Worm (Caenorhabditis elegans) whole organism, late embryonic: Measurements from ENCODE around the gene C31E10.6.
A peak's percentile ranks its signal among the peaks of the same experiment; 100 is the strongest.

Source experiments
- C08G9.2 ChIP-seq: sonication (generic microtip); optimal IDR thresholded peaks from 2 replicates; lab custom pipeline; 2016; ENCODE audit warnings: mild to moderate bottlenecking, missing genetic modification characterization, moderate library complexity, missing compliant biosample characterization
- F13H6.1 ChIP-seq: sonication (generic microtip); optimal IDR thresholded peaks from 2 replicates; lab custom pipeline; 2016; ENCODE audit warnings: missing genetic modification characterization, missing compliant biosample characterization
- T23F11.4 ChIP-seq: fragments of 200-800 bp; sonication (Bioruptor generic); optimal IDR thresholded peaks from 2 replicates; lab custom pipeline; 2018; ENCODE audit warnings: mild to moderate bottlenecking, missing genetic modification characterization, missing compliant biosample characterization
- Y22D7AL.16 ChIP-seq: sonication (generic microtip); optimal IDR thresholded peaks from 2 replicates; lab custom pipeline; 2016; ENCODE audit warnings: missing genetic modification characterization, missing compliant biosample characterization
- ama-1 ChIP-seq: fragments of 150-350 bp; optimal IDR thresholded peaks from 2 replicates; lab custom pipeline; 2014
- ceh-18 ChIP-seq: sonication (generic microtip); optimal IDR thresholded peaks from 2 replicates; lab custom pipeline; 2016; ENCODE audit warnings: missing genetic modification characterization, missing compliant biosample characterization
- ceh-19 ChIP-seq: fragments of 200-800 bp; sonication (Bioruptor generic); optimal IDR thresholded peaks from 2 replicates; lab custom pipeline; 2018; ENCODE audit warnings: mild to moderate bottlenecking, missing genetic modification characterization, missing compliant biosample characterization
- ceh-2 ChIP-seq: sonication (generic microtip); optimal IDR thresholded peaks from 2 replicates; lab custom pipeline; 2016; ENCODE audit warnings: missing genotype, missing genetic modification characterization, missing compliant biosample characterization
- ceh-22 ChIP-seq: sonication (generic microtip); optimal IDR thresholded peaks from 2 replicates; lab custom pipeline; 2017; ENCODE audit warnings: missing biosample characterization, missing genetic modification characterization
- ceh-30 ChIP-seq: fragments of 150-350 bp; optimal IDR thresholded peaks from 2 replicates; lab custom pipeline; 2014; ENCODE audit warnings: missing biosample characterization, missing genetic modification characterization
- ceh-31 ChIP-seq: sonication (generic microtip); optimal IDR thresholded peaks from 2 replicates; lab custom pipeline; 2016; ENCODE audit warnings: missing genetic modification characterization, missing compliant biosample characterization
- ceh-34 ChIP-seq: sonication (generic microtip); optimal IDR thresholded peaks from 2 replicates; lab custom pipeline; 2016; ENCODE audit warnings: mild to moderate bottlenecking, missing genetic modification characterization, missing compliant biosample characterization
- ceh-45 ChIP-seq: fragments of 200-800 bp; sonication (Bioruptor generic); IDR thresholded peaks from 2 replicates; pipeline ENCODE4 v1.3.6; 2022; ENCODE audit warnings: missing genetic modification reagents, missing genetic modification characterization, missing compliant biosample characterization
- ceh-48 ChIP-seq: sonication (generic microtip); optimal IDR thresholded peaks from 2 replicates; lab custom pipeline; 2016; ENCODE audit warnings: missing genetic modification characterization, inconsistent platforms, missing compliant biosample characterization
- ceh-6 ChIP-seq: fragments of 200-800 bp; sonication (Bioruptor generic); optimal IDR thresholded peaks from 2 replicates; lab custom pipeline; 2018; ENCODE audit warnings: mild to moderate bottlenecking, missing genetic modification characterization, missing compliant biosample characterization
- ceh-9 ChIP-seq: sonication (generic microtip); optimal IDR thresholded peaks from 2 replicates; lab custom pipeline; 2016; ENCODE audit warnings: mild to moderate bottlenecking, missing genetic modification characterization, inconsistent platforms, missing compliant biosample characterization
- dve-1 ChIP-seq: sonication (generic microtip); optimal IDR thresholded peaks from 2 replicates; lab custom pipeline; 2017; ENCODE audit warnings: antibody characterized with exemption, mild to moderate bottlenecking, missing genetic modification characterization, missing compliant biosample characterization
- elt-2 ChIP-seq: sonication (generic microtip); optimal IDR thresholded peaks from 2 replicates; lab custom pipeline; 2016; ENCODE audit warnings: missing genetic modification reagents, missing genetic modification characterization, missing compliant biosample characterization
- eyg-1 ChIP-seq: sonication (generic microtip); optimal IDR thresholded peaks from 2 replicates; lab custom pipeline; 2016; ENCODE audit warnings: missing genotype, missing genetic modification characterization, missing compliant biosample characterization
- fkh-6 ChIP-seq: sonication (generic microtip); optimal IDR thresholded peaks from 2 replicates; lab custom pipeline; 2016; ENCODE audit warnings: missing genetic modification characterization, missing compliant biosample characterization
- gmeb-2 ChIP-seq: sonication (generic microtip); optimal IDR thresholded peaks from 2 replicates; lab custom pipeline; 2016; ENCODE audit warnings: missing genetic modification characterization, inconsistent platforms, missing compliant biosample characterization
- hlh-30 ChIP-seq: sonication (generic microtip); optimal IDR thresholded peaks from 2 replicates; lab custom pipeline; 2017; ENCODE audit warnings: antibody characterized with exemption, missing genetic modification characterization, missing compliant biosample characterization; ENCODE audit not compliant: insufficient read depth
- hlh-6 ChIP-seq: sonication (generic microtip); optimal IDR thresholded peaks from 2 replicates; lab custom pipeline; 2016; ENCODE audit warnings: missing genotype, missing genetic modification characterization, missing compliant biosample characterization
- hlh-8 ChIP-seq: sonication (generic microtip); optimal IDR thresholded peaks from 2 replicates; lab custom pipeline; 2016; ENCODE audit warnings: missing genotype, missing genetic modification characterization, missing compliant biosample characterization
- madf-2 ChIP-seq: sonication (generic microtip); optimal IDR thresholded peaks from 2 replicates; lab custom pipeline; 2017; ENCODE audit warnings: missing genetic modification characterization, missing compliant biosample characterization
- nfya-1 ChIP-seq: sonication (generic microtip); optimal IDR thresholded peaks from 2 replicates; lab custom pipeline; 2017; ENCODE audit warnings: missing genetic modification characterization, mild to moderate bottlenecking, missing compliant biosample characterization, antibody characterized with exemption, moderate library complexity
- nhr-11 ChIP-seq: fragments of 150-350 bp; optimal IDR thresholded peaks from 2 replicates; lab custom pipeline; 2014; ENCODE audit warnings: missing biosample characterization, missing genetic modification characterization
- pag-3 ChIP-seq: sonication (generic microtip); optimal IDR thresholded peaks from 2 replicates; lab custom pipeline; 2016; ENCODE audit warnings: missing compliant biosample characterization, missing genetic modification characterization, borderline replicate concordance
- pat-9 ChIP-seq: fragments of 200-800 bp; sonication (Bioruptor generic); optimal IDR thresholded peaks from 2 replicates; lab custom pipeline; 2018; ENCODE audit warnings: mild to moderate bottlenecking, missing genetic modification characterization, moderate library complexity, missing compliant biosample characterization
- pax-1 ChIP-seq: fragments of 150-350 bp; optimal IDR thresholded peaks from 2 replicates; lab custom pipeline; 2014; ENCODE audit warnings: missing biosample characterization, missing genetic modification characterization
- pqm-1 ChIP-seq: sonication (generic microtip); optimal IDR thresholded peaks from 2 replicates; lab custom pipeline; 2016; ENCODE audit warnings: missing genetic modification characterization, missing compliant biosample characterization
- pros-1 ChIP-seq: fragments of 150-350 bp; optimal IDR thresholded peaks from 2 replicates; lab custom pipeline; 2014; ENCODE audit warnings: missing biosample characterization, missing genetic modification reagents, missing genetic modification characterization
- ref-2 ChIP-seq: sonication (generic microtip); optimal IDR thresholded peaks from 2 replicates; lab custom pipeline; 2016; ENCODE audit warnings: missing genetic modification characterization, missing compliant biosample characterization
- rnt-1 ChIP-seq: sonication (generic microtip); optimal IDR thresholded peaks from 2 replicates; lab custom pipeline; 2016; ENCODE audit warnings: missing genetic modification characterization, missing compliant biosample characterization
- sdc-2 ChIP-seq: sonication (generic microtip); optimal IDR thresholded peaks from 2 replicates; lab custom pipeline; 2016; ENCODE audit warnings: missing genotype, missing genetic modification characterization, missing compliant biosample characterization
- sox-2 ChIP-seq: fragments of 200-800 bp; sonication (Bioruptor generic); IDR thresholded peaks from 2 replicates; pipeline ENCODE4 v1.3.6; 2022; ENCODE audit warnings: missing genetic modification reagents, missing genetic modification characterization, missing compliant biosample characterization
- syd-9 ChIP-seq: sonication (generic microtip); optimal IDR thresholded peaks from 2 replicates; lab custom pipeline; 2016; ENCODE audit warnings: mild to moderate bottlenecking, missing genetic modification characterization, moderate library complexity, missing compliant biosample characterization
- tbx-2 ChIP-seq: sonication (generic microtip); optimal IDR thresholded peaks from 2 replicates; lab custom pipeline; 2016; ENCODE audit warnings: missing genetic modification characterization, missing compliant biosample characterization
- tbx-7 ChIP-seq: sonication (generic microtip); optimal IDR thresholded peaks from 2 replicates; lab custom pipeline; 2016; ENCODE audit warnings: missing genotype, missing genetic modification characterization, missing compliant biosample characterization
- ttx-3 ChIP-seq: sonication (generic microtip); optimal IDR thresholded peaks from 2 replicates; lab custom pipeline; 2016; ENCODE audit warnings: missing genetic modification reagents, missing genetic modification characterization, missing compliant biosample characterization
- unc-3 ChIP-seq, 2 experiments: fragments of 200-800 bp in 1 of 2; sonication (Bioruptor generic) in 1 of 2; sonication (generic microtip) in 1 of 2; conservative IDR thresholded peaks in 1 of 2; optimal IDR thresholded peaks in 1 of 2; 2 replicates each; pipeline versions ENCODE4 v1.3.6 to Lab custom; 2016 to 2022; ENCODE audit warnings: missing compliant biosample characterization in 2 of 2, missing genetic modification characterization in 2 of 2, missing genetic modification reagents in 1 of 2
- unc-55 ChIP-seq: sonication (generic microtip); optimal IDR thresholded peaks from 2 replicates; lab custom pipeline; 2017; ENCODE audit warnings: missing biosample characterization, missing genetic modification reagents, missing genetic modification characterization

The C31E10.6 gene

DNA sequence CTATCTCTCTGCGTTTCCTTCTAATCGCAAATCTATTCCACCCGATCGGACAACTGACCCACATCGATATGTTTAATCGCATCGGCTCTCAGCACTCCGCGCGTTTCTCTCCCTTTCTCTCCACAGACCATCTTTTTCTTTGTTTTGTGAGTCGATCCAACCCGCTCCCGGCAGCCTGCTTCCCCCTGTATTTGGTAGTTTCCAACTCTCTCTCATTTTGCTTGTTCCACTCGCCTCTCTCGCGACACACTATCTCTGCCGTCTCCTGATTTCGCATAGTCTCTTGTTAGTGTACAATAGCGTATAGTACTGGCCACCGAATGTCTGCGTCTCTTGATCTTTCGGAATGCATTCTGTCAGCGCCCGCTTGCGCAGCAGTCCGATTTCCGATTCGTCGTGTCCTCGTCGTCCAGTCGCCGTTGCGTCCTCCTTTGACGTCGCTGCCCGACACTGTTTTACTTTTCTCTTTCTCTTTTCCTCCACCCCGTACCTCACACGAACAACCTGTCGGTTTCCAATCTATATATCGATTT, 45.5 kb upstream of the C31E10.6 start:
- TF ChIP-seq ref-2 (tag; lab: Kevin White, UChicago) (peak; percentile 70), pag-3 (tag; lab: Kevin White, UChicago) (no peak), pax-1 (no peak), ceh-19 (GFP tag; lab: Kevin White, UChicago) (no peak), ceh-31 (peak; percentile 66), hlh-8 (tag; lab: Kevin White, UChicago) (no peak), ttx-3 (tag; lab: Kevin White, UChicago) (no peak), pqm-1 (no peak), ceh-48 (tag; lab: Kevin White, UChicago) (no peak), nhr-11 (no peak), pat-9 (tag; lab: Kevin White, UChicago) (no peak), madf-2 (tag; lab: Kevin White, UChicago) (peak; percentile 5), hlh-30 (tag; lab: Kevin White, UChicago) (peak; percentile 44), sox-2 (GFP tag; lab: Robert Waterston, UW) (peak; percentile 28), ceh-30 (tag; lab: Kevin White, UChicago) (no peak), F13H6.1 (tag; lab: Kevin White, UChicago) (peak; percentile 68), ceh-18 (tag; lab: Kevin White, UChicago) (peak; percentile 28), unc-55 (peak; percentile 44), ceh-22 (tag; lab: Kevin White, UChicago) (peak; percentile 45), unc-3 (GFP tag; conservative IDR thresholded peaks at IDR 0.05; lab: Robert Waterston, UW) (no peak), unc-3 (tag; optimal IDR thresholded peaks at IDR 0.05; lab: Kevin White, UChicago) (no peak), ama-1 (lab: Kevin White, UChicago) (no peak), syd-9 (peak; percentile 26), gmeb-2 (tag; lab: Kevin White, UChicago) (no peak), T23F11.4 (peak; percentile 4), sdc-2 (tag; lab: Kevin White, UChicago) (peak; percentile 39), hlh-6 (tag; lab: Kevin White, UChicago) (no peak), ceh-34 (tag; lab: Kevin White, UChicago) (peak; percentile 56), nfya-1 (peak; percentile 53), rnt-1 (peak; percentile 3), fkh-6 (tag; lab: Kevin White, UChicago) (no peak), ceh-6 (GFP tag; lab: Kevin White, UChicago) (peak; percentile 2), Y22D7AL.16 (tag; lab: Kevin White, UChicago) (no peak), C08G9.2 (peak; percentile 14), eyg-1 (tag; lab: Kevin White, UChicago) (peak; percentile 14), pros-1 (tag; lab: Kevin White, UChicago) (no peak), ceh-2 (tag; lab: Kevin White, UChicago) (peak; percentile 40), tbx-2 (tag; lab: Kevin White, UChicago) (peak; percentile 60), ceh-9 (tag; lab: Kevin White, UChicago) (no peak)
- TF ChIP-seq, all 69 proteins: peak for 20

DNA sequence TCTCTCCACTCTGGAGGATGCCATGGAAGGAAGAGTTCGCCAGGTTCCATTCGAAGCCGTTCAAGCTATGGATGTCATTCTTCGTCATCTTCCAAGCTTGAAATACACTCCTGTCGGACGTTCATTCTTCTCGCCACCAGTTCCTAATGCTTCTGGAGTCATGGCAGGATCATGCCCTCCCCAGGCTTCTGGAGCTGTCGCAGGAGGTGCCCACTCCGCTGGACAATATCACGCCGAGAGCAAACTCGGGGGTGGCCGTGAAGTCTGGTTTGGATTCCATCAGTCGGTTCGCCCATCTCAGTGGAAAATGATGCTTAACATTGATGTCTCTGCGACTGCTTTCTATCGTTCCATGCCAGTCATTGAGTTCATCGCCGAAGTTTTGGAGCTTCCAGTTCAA, 43.8 kb upstream of the C31E10.6 start:
- TF ChIP-seq ama-1 (lab: Kevin White, UChicago), result no peak
- no peak for TF ChIP-seq unc-55
- no peak for TF ChIP-seq ceh-22 (tag; lab: Kevin White, UChicago)
- TF ChIP-seq tbx-7, result no peak
- no peak for TF ChIP-seq elt-2
- TF ChIP-seq pros-1 (tag; lab: Kevin White, UChicago), result no peak
- TF ChIP-seq rnt-1, result no peak
- TF ChIP-seq ceh-2 (tag; lab: Kevin White, UChicago), result no peak
- TF ChIP-seq sox-2 (GFP tag; lab: Robert Waterston, UW), result no peak
- TF ChIP-seq dve-1 (tag; lab: Kevin White, UChicago), result no peak
- no peak for TF ChIP-seq ceh-45 (GFP tag; lab: Robert Waterston, UW)
- no peak for TF ChIP-seq ceh-18 (tag; lab: Kevin White, UChicago)
- TF ChIP-seq ref-2 (tag; lab: Kevin White, UChicago), result no peak
- no peak for TF ChIP-seq ceh-6 (GFP tag; lab: Kevin White, UChicago)
- no peak for TF ChIP-seq Y22D7AL.16 (tag; lab: Kevin White, UChicago)
- TF ChIP-seq, all 69 proteins: peak for 0
